Worm (Caenorhabditis elegans) whole organism, early embryonic: ENCODE results near the gene gphr-2.

ENCODE experiments used
- B0310.2 ChIP-seq: sonication (generic microtip); optimal IDR thresholded peaks from 2 replicates; lab custom pipeline; 2016; ENCODE audit warnings: mild to moderate bottlenecking, missing genetic modification characterization, missing compliant biosample characterization
- F13C5.2 ChIP-seq: sonication (generic microtip); optimal IDR thresholded peaks from 2 replicates; lab custom pipeline; 2017; ENCODE audit warnings: mild to moderate bottlenecking, missing genetic modification characterization, inconsistent platforms, missing compliant biosample characterization
- aly-1 ChIP-seq: sonication (generic microtip); optimal IDR thresholded peaks from 2 replicates; lab custom pipeline; 2016; ENCODE audit warnings: missing genetic modification characterization, missing compliant biosample characterization
- ama-1 ChIP-seq: fragments of 150-350 bp; optimal IDR thresholded peaks from 2 replicates; lab custom pipeline; 2014
- ceh-13 ChIP-seq: fragments of 200-800 bp; sonication (Bioruptor generic); optimal IDR thresholded peaks from 2 replicates; lab custom pipeline; 2018; ENCODE audit warnings: mild to moderate bottlenecking, missing genetic modification characterization, missing compliant biosample characterization
- ceh-36 ChIP-seq: sonication (generic microtip); optimal IDR thresholded peaks from 2 replicates; lab custom pipeline; 2016; ENCODE audit warnings: missing genetic modification characterization, inconsistent platforms, missing compliant biosample characterization
- ets-7 ChIP-seq: sonication (generic microtip); optimal IDR thresholded peaks from 2 replicates; lab custom pipeline; 2016; ENCODE audit warnings: missing genotype, missing genetic modification characterization, missing compliant biosample characterization
- flt-1 ChIP-seq: fragments of 200-800 bp; sonication (Bioruptor generic); IDR thresholded peaks from 2 replicates; pipeline ENCODE4 v1.3.6; 2022; ENCODE audit warnings: missing genetic modification characterization, missing compliant biosample characterization
- hmbx-1 ChIP-seq: sonication (generic microtip); optimal IDR thresholded peaks from 2 replicates; lab custom pipeline; 2016; ENCODE audit warnings: mild to moderate bottlenecking, missing genetic modification characterization, missing compliant biosample characterization
- hmg-4 ChIP-seq: fragments of 200-800 bp; sonication (Bioruptor generic); optimal IDR thresholded peaks from 2 replicates; lab custom pipeline; 2018; ENCODE audit warnings: mild to moderate bottlenecking, missing genetic modification characterization, missing compliant biosample characterization
- hnd-1 ChIP-seq: sonication (generic microtip); optimal IDR thresholded peaks from 2 replicates; lab custom pipeline; 2016; ENCODE audit warnings: missing genetic modification characterization, missing compliant biosample characterization
- pes-1 ChIP-seq: fragments of 200-800 bp; sonication (Bioruptor generic); IDR thresholded peaks from 2 replicates; pipeline ENCODE4 v1.3.6; 2022; ENCODE audit warnings: missing genetic modification reagents, missing genetic modification characterization, missing compliant biosample characterization
- scrt-1 ChIP-seq: fragments of 200-800 bp; sonication (Bioruptor generic); IDR thresholded peaks from 2 replicates; pipeline ENCODE4 v1.3.6; 2022; ENCODE audit warnings: missing genetic modification characterization, missing compliant biosample characterization
- sea-1 ChIP-seq: fragments of 200-800 bp; sonication (Bioruptor generic); conservative IDR thresholded peaks from 2 replicates; pipeline ENCODE4 v1.3.6; 2022; ENCODE audit warnings: missing genetic modification characterization, missing compliant biosample characterization
- tbx-11 ChIP-seq: fragments of 200-800 bp; sonication (Bioruptor generic); IDR thresholded peaks from 2 replicates; pipeline ENCODE4 v1.3.6; 2022; ENCODE audit warnings: missing genetic modification characterization, missing compliant biosample characterization
- tbx-37 ChIP-seq: fragments of 200-800 bp; sonication (Bioruptor generic); conservative IDR thresholded peaks from 2 replicates; pipeline ENCODE4 v1.3.6; 2022; ENCODE audit warnings: missing genetic modification reagents, missing genetic modification characterization, missing compliant biosample characterization
- tra-4 ChIP-seq: sonication (generic microtip); optimal IDR thresholded peaks from 2 replicates; lab custom pipeline; 2017; ENCODE audit warnings: missing genetic modification characterization, missing compliant biosample characterization

gphr-2 gene

ce11 chrX:14303078-14303477 is 4.5 kb downstream of the gphr-2 start, which contains the start of gene C11H1.5:
Gene C11H1.5, minus strand, starts transcription at chrX:14303178.
- no peak for TF ChIP-seq F13C5.2
- no peak for TF ChIP-seq sea-1
- no peak for TF ChIP-seq ama-1
- no peak for TF ChIP-seq ceh-13 (GFP tag; lab: Kevin White, UChicago)
- no peak for TF ChIP-seq tbx-11 (GFP tag; lab: Robert Waterston, UW)
- no peak for TF ChIP-seq hmg-4 (GFP tag; lab: Kevin White, UChicago)
- no peak for TF ChIP-seq ets-7 (tag; lab: Kevin White, UChicago)
- TF ChIP-seq hmbx-1 (tag; lab: Kevin White, UChicago) = no peak
- TF ChIP-seq tbx-37 (GFP tag; lab: Robert Waterston, UW) = no peak
- TF ChIP-seq hnd-1 (tag; lab: Kevin White, UChicago) = no peak
- no peak for TF ChIP-seq scrt-1 (GFP tag; lab: Robert Waterston, UW)
- no peak for TF ChIP-seq ceh-36 (tag; lab: Kevin White, UChicago)
- no peak for TF ChIP-seq tra-4
- TF ChIP-seq B0310.2 = no peak

- TF ChIP-seq hmg-4 (GFP tag; lab: Kevin White, UChicago) (peak; percentile 75), pes-1 (no peak), F13C5.2 (no peak)
Observed at ce11 chrX:14297209-14297608, 10.4 kb downstream of the gphr-2 start.

- TF ChIP-seq F13C5.2 (no peak), B0310.2 (no peak), ceh-36 (tag; lab: Kevin White, UChicago) (no peak)
Observed at ce11 chrX:14296559-14296958, 11.0 kb downstream of the gphr-2 start, which contains the start of gene madd-3. Gene madd-3, minus strand, starts transcription at chrX:14296659.

- TF ChIP-seq tbx-11 (GFP tag; lab: Robert Waterston, UW) (no peak), ceh-36 (tag; lab: Kevin White, UChicago) (no peak), aly-1 (tag; lab: Kevin White, UChicago) (no peak), hmg-4 (GFP tag; lab: Kevin White, UChicago) (no peak), sea-1 (no peak), scrt-1 (GFP tag; lab: Robert Waterston, UW) (no peak), B0310.2 (no peak), tbx-37 (GFP tag; lab: Robert Waterston, UW) (no peak), hnd-1 (tag; lab: Kevin White, UChicago) (no peak), flt-1 (GFP tag; lab: Robert Waterston, UW) (no peak), F13C5.2 (no peak)
Observed at ce11 chrX:14292632-14293031, 14.9 kb downstream of the gphr-2 start.

ce11 chrX:14289993-14290392 is 17.6 kb downstream of the gphr-2 start:
- TF ChIP-seq aly-1 (tag; lab: Kevin White, UChicago) (no peak), F13C5.2 (no peak), ama-1 (no peak), sea-1 (no peak), hmg-4 (GFP tag; lab: Kevin White, UChicago) (no peak), ets-7 (tag; lab: Kevin White, UChicago) (no peak), scrt-1 (GFP tag; lab: Robert Waterston, UW) (no peak), hnd-1 (tag; lab: Kevin White, UChicago) (no peak), flt-1 (GFP tag; lab: Robert Waterston, UW) (no peak), ceh-13 (GFP tag; lab: Kevin White, UChicago) (no peak), ceh-36 (tag; lab: Kevin White, UChicago) (no peak), hmbx-1 (tag; lab: Kevin White, UChicago) (no peak), B0310.2 (no peak)

ce11 chrX:14287888-14288287 is 19.7 kb downstream of the gphr-2 start:
- TF ChIP-seq tra-4 = no peak
- TF ChIP-seq ceh-36 (tag; lab: Kevin White, UChicago) = no peak
- TF ChIP-seq hmbx-1 (tag; lab: Kevin White, UChicago) = no peak
- no peak for TF ChIP-seq ceh-13 (GFP tag; lab: Kevin White, UChicago)
- TF ChIP-seq hmg-4 (GFP tag; lab: Kevin White, UChicago) = no peak
- no peak for TF ChIP-seq ets-7 (tag; lab: Kevin White, UChicago)
- TF ChIP-seq flt-1 (GFP tag; lab: Robert Waterston, UW) = no peak
- TF ChIP-seq tbx-37 (GFP tag; lab: Robert Waterston, UW) = no peak
- no peak for TF ChIP-seq tbx-11 (GFP tag; lab: Robert Waterston, UW)
- TF ChIP-seq B0310.2 = no peak
- TF ChIP-seq hnd-1 (tag; lab: Kevin White, UChicago) = no peak
- no peak for TF ChIP-seq aly-1 (tag; lab: Kevin White, UChicago)
- TF ChIP-seq ama-1 = no peak
- TF ChIP-seq F13C5.2 = no peak

ce11 chrX:14281526-14281925 is 26.0 kb downstream of the gphr-2 start, which contains the start of gene E02H4.2:
Gene E02H4.2, minus strand, starts transcription at chrX:14281626.
- TF ChIP-seq ets-7 (tag; lab: Kevin White, UChicago) (no peak), ceh-36 (tag; lab: Kevin White, UChicago) (no peak), ceh-13 (GFP tag; lab: Kevin White, UChicago) (no peak), tra-4 (no peak), ama-1 (no peak), scrt-1 (GFP tag; lab: Robert Waterston, UW) (no peak), F13C5.2 (no peak), aly-1 (tag; lab: Kevin White, UChicago) (no peak), sea-1 (no peak), tbx-37 (GFP tag; lab: Robert Waterston, UW) (no peak), B0310.2 (no peak), hmg-4 (GFP tag; lab: Kevin White, UChicago) (no peak), hmbx-1 (tag; lab: Kevin White, UChicago) (no peak), tbx-11 (GFP tag; lab: Robert Waterston, UW) (no peak), hnd-1 (tag; lab: Kevin White, UChicago) (no peak)

- TF ChIP-seq sea-1 (no peak), B0310.2 (no peak), pes-1 (no peak), tbx-37 (GFP tag; lab: Robert Waterston, UW) (no peak), tbx-11 (GFP tag; lab: Robert Waterston, UW) (no peak), hmbx-1 (tag; lab: Kevin White, UChicago) (no peak)
Observed at ce11 chrX:14267781-14268180, 39.8 kb downstream of the gphr-2 start, which contains the start of gene del-1. Gene del-1, plus strand, starts transcription at chrX:14268081.
